Fruit fly (Drosophila melanogaster) whole organism, embryonic: ENCODE data around the gene CG17625.

ENCODE experiments used
- Atf3 ChIP-seq: fragments of 200-800 bp; sonication (Bioruptor generic); optimal IDR thresholded peaks from 3 replicates; lab custom pipeline; 2016; ENCODE audit warnings: missing biosample characterization, missing genetic modification characterization
- CG10543 ChIP-seq: fragments of 200-800 bp; sonication (Bioruptor generic); optimal IDR thresholded peaks from 3 replicates; lab custom pipeline; 2017; ENCODE audit warnings: missing biosample characterization, mild to moderate bottlenecking, missing genetic modification characterization, moderate library complexity
- CG11093 ChIP-seq: fragments of 200-800 bp; sonication (Bioruptor generic); IDR thresholded peaks from 3 replicates; pipeline ENCODE4 v1.3.6; 2022; ENCODE audit warnings: missing biosample characterization, missing genetic modification characterization
- CG14710 ChIP-seq: fragments of 200-800 bp; sonication (Bioruptor generic); optimal IDR thresholded peaks from 3 replicates; lab custom pipeline; 2019; ENCODE audit warnings: missing biosample characterization, mild to moderate bottlenecking, missing genetic modification characterization, moderate library complexity
- CG1792 ChIP-seq: fragments of 200-800 bp; sonication (Bioruptor generic); optimal IDR thresholded peaks from 2 replicates; lab custom pipeline; 2016; ENCODE audit warnings: missing biosample characterization, missing genetic modification characterization
- CG18599 ChIP-seq: fragments of 200-800 bp; sonication (Bioruptor generic); optimal IDR thresholded peaks from 3 replicates; lab custom pipeline; 2017; ENCODE audit warnings: missing biosample characterization, missing genetic modification characterization, mild to moderate bottlenecking, moderate library complexity, missing genetic modification reagents
- CG2875 ChIP-seq: fragments of 200-800 bp; sonication (Bioruptor generic); optimal IDR thresholded peaks from 2 replicates; lab custom pipeline; 2017; ENCODE audit warnings: missing biosample characterization, mild to moderate bottlenecking, missing genetic modification characterization, missing genetic modification reagents
- CG3726 ChIP-seq: fragments of 200-800 bp; sonication (Bioruptor generic); IDR thresholded peaks from 3 replicates; pipeline ENCODE4, ENCODE4 v1.3.6; 2022; ENCODE audit warnings: missing biosample characterization, missing genetic modification characterization
- CG4328 ChIP-seq: fragments of 200-800 bp; sonication (Bioruptor generic); optimal IDR thresholded peaks from 3 replicates; lab custom pipeline; 2017; ENCODE audit warnings: missing biosample characterization, missing genetic modification reagents, missing genetic modification characterization
- CG4404 ChIP-seq: fragments of 200-800 bp; sonication (Bioruptor generic); IDR thresholded peaks from 2 replicates; pipeline ENCODE4 v1.3.6; 2022; ENCODE audit warnings: missing biosample characterization, missing genetic modification characterization
- CG4617 ChIP-seq: fragments of 200-800 bp; sonication (Bioruptor generic); optimal IDR thresholded peaks from 3 replicates; lab custom pipeline; 2016; ENCODE audit warnings: missing biosample characterization, missing genetic modification characterization, borderline replicate concordance
- CG4730 ChIP-seq: fragments of 200-800 bp; sonication (Bioruptor generic); IDR thresholded peaks from 2 replicates; pipeline ENCODE4 v1.3.6; 2022; ENCODE audit warnings: missing biosample characterization, missing genetic modification characterization
- CG6175 ChIP-seq: fragments of 200-800 bp; sonication (Bioruptor generic); IDR thresholded peaks from 3 replicates; pipeline ENCODE4 v1.3.6; 2022; ENCODE audit warnings: missing biosample characterization, missing genetic modification characterization
- CG6254 ChIP-seq: fragments of 200-800 bp; sonication (Bioruptor generic); optimal IDR thresholded peaks from 3 replicates; lab custom pipeline; 2017; ENCODE audit warnings: mild to moderate bottlenecking, missing biosample characterization, missing genetic modification reagents, missing genetic modification characterization
- CG6791 ChIP-seq: fragments of 200-800 bp; sonication (Bioruptor generic); IDR thresholded peaks from 3 replicates; pipeline ENCODE4 v1.3.6; 2022; ENCODE audit warnings: missing biosample characterization, missing genetic modification characterization; ENCODE audit not compliant: partially characterized antibody
- CG7357 ChIP-seq: fragments of 200-800 bp; sonication (Bioruptor generic); IDR thresholded peaks from 3 replicates; pipeline ENCODE4 v1.3.6; 2022; ENCODE audit warnings: missing biosample characterization, missing genetic modification characterization
- D ChIP-seq, 2 experiments: fragments of 200-800 bp in 1 of 2; fragments of >200 bp in 1 of 2; sonication (Bioruptor generic) in 1 of 2; optimal IDR thresholded peaks; 2 replicates in 1 of 2; 3 replicates in 1 of 2; lab custom pipeline; 2017; ENCODE audit warnings: mild to moderate bottlenecking in 1 of 2, missing biosample characterization in 1 of 2, missing genetic modification characterization in 1 of 2, missing genetic modification reagents in 1 of 2
- Doc2 ChIP-seq: fragments of 200-800 bp; sonication (Bioruptor generic); IDR thresholded peaks from 2 replicates; pipeline ENCODE4 v1.3.6; 2022; ENCODE audit warnings: missing biosample characterization, missing genetic modification characterization
- H15 ChIP-seq: fragments of 200-800 bp; sonication (Bioruptor generic); IDR thresholded peaks from 3 replicates; pipeline ENCODE4 v1.3.6; 2022; ENCODE audit warnings: missing biosample characterization, missing genetic modification characterization
- HHEX ChIP-seq: fragments of 200-800 bp; sonication (Bioruptor generic); optimal IDR thresholded peaks from 3 replicates; lab custom pipeline; 2017; ENCODE audit warnings: missing biosample characterization, mild to moderate bottlenecking, missing genetic modification characterization, missing genetic modification reagents
- HLH3B ChIP-seq: fragments of 200-800 bp; sonication (Bioruptor generic); IDR thresholded peaks from 2 replicates; pipeline ENCODE4 v1.3.6; 2022; ENCODE audit warnings: missing biosample characterization, missing genetic modification characterization
- HLH4C ChIP-seq: fragments of 200-800 bp; sonication (Bioruptor generic); IDR thresholded peaks from 3 replicates; pipeline ENCODE4 v1.3.6; 2022; ENCODE audit warnings: missing biosample characterization, missing genetic modification characterization; ENCODE audit not compliant: partially characterized antibody
- Hey ChIP-seq: fragments of 200-800 bp; sonication (Bioruptor generic); optimal IDR thresholded peaks from 3 replicates; lab custom pipeline; 2018; ENCODE audit warnings: missing biosample characterization, mild to moderate bottlenecking, missing genetic modification characterization
- MESR4 ChIP-seq: fragments of 200-800 bp; sonication (Bioruptor generic); optimal IDR thresholded peaks from 2 replicates; lab custom pipeline; 2018; ENCODE audit warnings: missing biosample characterization, mild to moderate bottlenecking, missing genetic modification characterization, moderate library complexity
- NFAT ChIP-seq: fragments of 200-800 bp; sonication (Bioruptor generic); IDR thresholded peaks from 2 replicates; pipeline ENCODE4 v1.3.6; 2022; ENCODE audit warnings: missing biosample characterization, missing genetic modification characterization
- NfI ChIP-seq: fragments of 200-800 bp; sonication (Bioruptor generic); optimal IDR thresholded peaks from 3 replicates; lab custom pipeline; 2018; ENCODE audit warnings: missing biosample characterization, mild to moderate bottlenecking, missing genetic modification characterization, moderate library complexity
- Optix ChIP-seq: fragments of 200-800 bp; sonication (Bioruptor generic); IDR thresholded peaks from 3 replicates; pipeline ENCODE4 v1.3.6; 2022; ENCODE audit warnings: missing biosample characterization, missing genetic modification characterization
- Stat92E ChIP-seq, 3 experiments: fragments of >200 bp in 2 of 3; fragments of 200-800 bp in 1 of 3; sonication (Bioruptor generic) in 1 of 3; optimal IDR thresholded peaks; 2 replicates each; lab custom pipeline; 2017 to 2019; ENCODE audit warnings: missing biosample characterization in 3 of 3, missing genetic modification characterization in 3 of 3, mild to moderate bottlenecking in 1 of 3, moderate library complexity in 1 of 3
- bab2 ChIP-seq: fragments of 200-800 bp; sonication (Bioruptor generic); optimal IDR thresholded peaks from 2 replicates; lab custom pipeline; 2016; ENCODE audit warnings: missing biosample characterization, missing genetic modification characterization
- bbx ChIP-seq: fragments of 200-800 bp; sonication (Bioruptor generic); IDR thresholded peaks from 2 replicates; pipeline ENCODE4 v1.3.6; 2022; ENCODE audit warnings: missing biosample characterization, missing genetic modification characterization; ENCODE audit not compliant: partially characterized antibody
- croc ChIP-seq: fragments of 200-800 bp; sonication (Bioruptor generic); conservative IDR thresholded peaks from 3 replicates; pipeline ENCODE4 v1.3.6; 2022; ENCODE audit warnings: missing biosample characterization, missing genetic modification characterization
- danr ChIP-seq: fragments of 200-800 bp; sonication (Bioruptor generic); IDR thresholded peaks from 2 replicates; pipeline ENCODE4 v1.3.6; 2022; ENCODE audit warnings: missing biosample characterization, missing genetic modification characterization
- dpn ChIP-seq, 2 experiments: fragments of 200-800 bp; sonication (Bioruptor generic); optimal IDR thresholded peaks; 3 replicates each; lab custom pipeline; 2016; ENCODE audit warnings: missing biosample characterization in 2 of 2, missing genetic modification characterization in 2 of 2
- eyg ChIP-seq: fragments of 200-800 bp; sonication (Bioruptor generic); optimal IDR thresholded peaks from 3 replicates; lab custom pipeline; 2016; ENCODE audit warnings: missing biosample characterization, missing genetic modification characterization
- fru ChIP-seq: fragments of >200 bp; optimal IDR thresholded peaks from 2 replicates; lab custom pipeline; 2017
- gt ChIP-seq: fragments of 200-800 bp; sonication (Bioruptor generic); IDR thresholded peaks from 2 replicates; pipeline ENCODE4 v1.3.6; 2022; ENCODE audit warnings: missing biosample characterization, missing genetic modification characterization
- hbn ChIP-seq: fragments of 200-800 bp; sonication (Bioruptor generic); IDR thresholded peaks from 2 replicates; pipeline ENCODE4 v1.3.6; 2022; ENCODE audit warnings: missing biosample characterization, missing genetic modification characterization; ENCODE audit not compliant: partially characterized antibody
- hkb ChIP-seq, 2 experiments: fragments of 200-800 bp in 1 of 2; fragments of >200 bp in 1 of 2; sonication (Bioruptor generic) in 1 of 2; IDR thresholded peaks in 1 of 2; optimal IDR thresholded peaks in 1 of 2; 2 replicates each; pipeline versions ENCODE4 v1.3.6 to Lab custom; 2017 to 2022; ENCODE audit warnings: missing biosample characterization in 1 of 2, missing genetic modification characterization in 1 of 2
- klu ChIP-seq: fragments of 200-800 bp; sonication (Bioruptor generic); IDR thresholded peaks from 2 replicates; pipeline ENCODE4 v1.3.6; 2022; ENCODE audit warnings: missing biosample characterization, missing genetic modification characterization
- knrl ChIP-seq: fragments of 200-800 bp; sonication (Bioruptor generic); IDR thresholded peaks from 3 replicates; pipeline ENCODE4 v1.3.6; 2022; ENCODE audit warnings: missing biosample characterization, missing genetic modification characterization; ENCODE audit not compliant: partially characterized antibody
- maf-S ChIP-seq: fragments of 200-800 bp; sonication (Bioruptor generic); optimal IDR thresholded peaks from 2 replicates; lab custom pipeline; 2016; ENCODE audit warnings: missing biosample characterization, missing genetic modification characterization
- pan ChIP-seq, 4 experiments: fragments of >200 bp in 3 of 4; fragments of 200-800 bp in 1 of 4; sonication (Bioruptor generic) in 1 of 4; optimal IDR thresholded peaks in 3 of 4; IDR thresholded peaks in 1 of 4; 2 replicates each; pipeline versions ENCODE4 v1.3.6 to Lab custom; 2017 to 2022; ENCODE audit warnings: missing biosample characterization in 2 of 4, missing genetic modification characterization in 2 of 4, mixed read lengths in 1 of 4
- pros ChIP-seq: fragments of 200-800 bp; sonication (Bioruptor generic); optimal IDR thresholded peaks from 3 replicates; lab custom pipeline; 2019; ENCODE audit warnings: missing biosample characterization, mild to moderate bottlenecking, missing genetic modification characterization, moderate library complexity
- salm ChIP-seq: fragments of 200-800 bp; sonication (Bioruptor generic); optimal IDR thresholded peaks from 2 replicates; lab custom pipeline; 2018; ENCODE audit warnings: missing biosample characterization, mild to moderate bottlenecking, missing genetic modification characterization
- sob ChIP-seq: fragments of 200-800 bp; sonication (Bioruptor generic); IDR thresholded peaks from 2 replicates; pipeline ENCODE4 v1.3.6; 2022; ENCODE audit warnings: missing biosample characterization, missing genetic modification characterization
- wek ChIP-seq: fragments of 200-800 bp; sonication (Bioruptor generic); optimal IDR thresholded peaks from 3 replicates; lab custom pipeline; 2018; ENCODE audit warnings: missing biosample characterization, mild to moderate bottlenecking, missing genetic modification characterization, moderate library complexity
- zen ChIP-seq: fragments of 200-800 bp; sonication (Bioruptor generic); optimal IDR thresholded peaks from 3 replicates; lab custom pipeline; 2018; ENCODE audit warnings: missing biosample characterization, mild to moderate bottlenecking, missing genetic modification characterization, moderate library complexity
- zf30C ChIP-seq: fragments of 200-800 bp; sonication (Bioruptor generic); optimal IDR thresholded peaks from 3 replicates; lab custom pipeline; 2018; ENCODE audit warnings: missing biosample characterization, mild to moderate bottlenecking, missing genetic modification characterization

CG17625 gene

dm6 chr3R:22686336-22686874, at the start of gene CG17625, which contains the start of gene Gclm (continued):
- TF ChIP-seq knrl (GFP tag; lab: Robert Waterston, UW) (peak; percentile 79), salm (tag; lab: Kevin White, UChicago) (no peak), hbn (peak; percentile 61), HLH4C (GFP tag; lab: Robert Waterston, UW) (peak; percentile 73), NFAT (GFP tag; lab: Robert Waterston, UW) (peak; percentile 65), fru (lab: Kevin White, UChicago) (no peak), MESR4 (GFP tag; lab: Kevin White, UChicago) (peak; percentile 99), CG10543 (GFP tag; lab: Kevin White, UChicago) (peak; percentile 31), CG4730 (no peak), bbx (GFP tag; lab: Robert Waterston, UW) (peak; percentile 84), HHEX (no peak), CG7357 (GFP tag; lab: Robert Waterston, UW) (no peak), croc (GFP tag; lab: Robert Waterston, UW) (no peak), CG6254 (GFP tag; lab: Kevin White, UChicago) (peak; percentile 31), eyg (no peak), Atf3 (no peak), NfI (peak; percentile 54), maf-S (GFP tag; lab: Kevin White, UChicago) (no peak), CG4617 (no peak), dpn (GFP tag; optimal IDR thresholded peaks at IDR 0.05; lab: Kevin White, UChicago) (peak; percentile 21 to 55), bab2 (GFP tag; lab: Kevin White, UChicago) (peak; percentile 52), pan (optimal IDR thresholded peaks at IDR 0.05; lab: Kevin White, UChicago) (no peak), pan (GFP tag; optimal IDR thresholded peaks at IDR 0.05 in 1 of 2, IDR thresholded peaks at IDR 0.05 in 1 of 2) (no peak), Hey (peak; percentile 41), zf30C (no peak), CG6791 (GFP tag; lab: Robert Waterston, UW) (peak; percentile 76), klu (GFP tag; lab: Robert Waterston, UW) (peak; percentile 35; the same call in 1 of the 2 replicates), zen (tag; lab: Kevin White, UChicago) (peak; percentile 15), H15 (no peak; the same call in 2 of the 3 replicates), CG18599 (GFP tag; lab: Kevin White, UChicago) (peak; percentile 63), HLH3B (GFP tag; lab: Robert Waterston, UW) (peak; percentile 41; the same call in 1 of the 2 replicates), CG4328 (peak; percentile 55), Doc2 (GFP tag; lab: Robert Waterston, UW) (no peak), Optix (GFP tag; lab: Robert Waterston, UW) (no peak), danr (GFP tag; lab: Robert Waterston, UW) (no peak), gt (GFP tag; lab: Robert Waterston, UW) (no peak), wek (GFP tag; lab: Kevin White, UChicago) (peak; percentile 56), CG3726 (GFP tag; lab: Robert Waterston, UW) (no peak), CG4404 (GFP tag; lab: Robert Waterston, UW) (no peak), CG11093 (GFP tag; lab: Robert Waterston, UW) (0 out of 3 replicates have a peak, but pooled peaks have one; percentile 53), CG6175 (no peak), CG14710 (tag; lab: Kevin White, UChicago) (peak; percentile 84), sob (GFP tag; lab: Robert Waterston, UW) (peak; percentile 81), Stat92E (GFP tag; optimal IDR thresholded peaks at IDR 0.05; lab: Kevin White, UChicago) (peak in 1 of 3 experiments; percentile 72), CG2875 (no peak), pros (GFP tag; lab: Kevin White, UChicago) (no peak), D (optimal IDR thresholded peaks at IDR 0.05; lab: Kevin White, UChicago) (no peak), D (GFP tag; optimal IDR thresholded peaks at IDR 0.05; lab: Kevin White, UChicago) (no peak), hkb (optimal IDR thresholded peaks at IDR 0.05; lab: Kevin White, UChicago) (no peak), hkb (GFP tag; IDR thresholded peaks at IDR 0.05; lab: Robert Waterston, UW) (peak; percentile 44; the same call in 1 of the 2 replicates), CG1792 (no peak)
